Fruit fly (Drosophila melanogaster) whole organism, embryonic: ENCODE measurements around the gene CG14644.

Source experiments
- Ada2b ChIP-seq: fragments of 200-800 bp; sonication (Bioruptor generic); IDR thresholded peaks from 2 replicates; pipeline ENCODE4 v1.3.6; 2022; ENCODE audit warnings: missing biosample characterization, missing genetic modification characterization
- CG6175 ChIP-seq: fragments of 200-800 bp; sonication (Bioruptor generic); IDR thresholded peaks from 3 replicates; pipeline ENCODE4 v1.3.6; 2022; ENCODE audit warnings: missing biosample characterization, missing genetic modification characterization
- Hmx ChIP-seq: fragments of 200-800 bp; sonication (Bioruptor generic); optimal IDR thresholded peaks from 2 replicates; lab custom pipeline; 2016; ENCODE audit warnings: missing biosample characterization, missing genetic modification characterization
- Lpt ChIP-seq: fragments of >200 bp; optimal IDR thresholded peaks from 2 replicates; lab custom pipeline; 2018; ENCODE audit warnings: missing biosample characterization, missing genetic modification characterization
- Vsx1 ChIP-seq: fragments of 200-800 bp; sonication (Bioruptor generic); optimal IDR thresholded peaks from 2 replicates; lab custom pipeline; 2017; ENCODE audit warnings: missing biosample characterization, mild to moderate bottlenecking, missing genetic modification characterization, missing genetic modification reagents

dm6 chr3R:4254408-4254807 lies 1.6 kb upstream of the CG14644 start, which contains the start of gene TwdlV:
- no peak for TF ChIP-seq Hmx (GFP tag; lab: Kevin White, UChicago)
- no peak for TF ChIP-seq Lpt (GFP tag; lab: Kevin White, UChicago)
- TF ChIP-seq Vsx1 (GFP tag; lab: Kevin White, UChicago): no peak
- no peak for TF ChIP-seq CG6175 (GFP tag; lab: Robert Waterston, UW)
- TF ChIP-seq Ada2b (GFP tag; lab: Robert Waterston, UW): no peak
